Worm (Caenorhabditis elegans) whole organism, late embryonic: ENCODE results near the gene slcf-1.

Experiments used
- C08G9.2 ChIP-seq: sonication (generic microtip); optimal IDR thresholded peaks from 2 replicates; lab custom pipeline; 2016; ENCODE audit warnings: mild to moderate bottlenecking, missing genetic modification characterization, moderate library complexity, missing compliant biosample characterization
- ahr-1 ChIP-seq: sonication (generic microtip); optimal IDR thresholded peaks from 2 replicates; lab custom pipeline; 2016; ENCODE audit warnings: missing genetic modification characterization, missing compliant biosample characterization
- ama-1 ChIP-seq: fragments of 150-350 bp; optimal IDR thresholded peaks from 2 replicates; lab custom pipeline; 2014
- ceh-6 ChIP-seq: fragments of 200-800 bp; sonication (Bioruptor generic); optimal IDR thresholded peaks from 2 replicates; lab custom pipeline; 2018; ENCODE audit warnings: mild to moderate bottlenecking, missing genetic modification characterization, missing compliant biosample characterization
- elt-2 ChIP-seq: sonication (generic microtip); optimal IDR thresholded peaks from 2 replicates; lab custom pipeline; 2016; ENCODE audit warnings: missing genetic modification reagents, missing genetic modification characterization, missing compliant biosample characterization
- hlh-8 ChIP-seq: sonication (generic microtip); optimal IDR thresholded peaks from 2 replicates; lab custom pipeline; 2016; ENCODE audit warnings: missing genotype, missing genetic modification characterization, missing compliant biosample characterization
- nfya-1 ChIP-seq: sonication (generic microtip); optimal IDR thresholded peaks from 2 replicates; lab custom pipeline; 2017; ENCODE audit warnings: missing genetic modification characterization, mild to moderate bottlenecking, missing compliant biosample characterization, antibody characterized with exemption, moderate library complexity
- ref-2 ChIP-seq: sonication (generic microtip); optimal IDR thresholded peaks from 2 replicates; lab custom pipeline; 2016; ENCODE audit warnings: missing genetic modification characterization, missing compliant biosample characterization
- tbx-2 ChIP-seq: sonication (generic microtip); optimal IDR thresholded peaks from 2 replicates; lab custom pipeline; 2016; ENCODE audit warnings: missing genetic modification characterization, missing compliant biosample characterization
- ttx-3 ChIP-seq: sonication (generic microtip); optimal IDR thresholded peaks from 2 replicates; lab custom pipeline; 2016; ENCODE audit warnings: missing genetic modification reagents, missing genetic modification characterization, missing compliant biosample characterization

DNA sequence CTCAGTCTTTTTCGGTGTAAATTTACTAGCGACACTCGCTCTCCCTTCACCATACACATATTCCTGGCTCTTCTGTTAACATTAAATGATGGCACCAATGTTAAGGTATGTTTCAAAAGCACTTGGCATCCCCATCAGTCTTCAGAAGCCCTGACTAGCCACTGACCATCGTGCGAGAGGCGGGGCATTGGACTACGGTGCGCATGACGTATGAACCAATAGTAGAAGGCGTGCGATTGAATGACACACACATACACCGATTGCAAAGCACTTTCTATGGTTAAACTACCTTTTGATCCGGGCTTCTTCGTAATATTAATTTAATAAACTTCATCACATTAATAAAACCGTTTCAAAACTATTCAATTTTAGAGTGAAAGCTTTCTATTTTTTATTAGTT, 23.9 kb upstream of the slcf-1 start:
- TF ChIP-seq ceh-6 (GFP tag; lab: Kevin White, UChicago) = no peak
- no peak for TF ChIP-seq C08G9.2 (tag; lab: Kevin White, UChicago)
- no peak for TF ChIP-seq ref-2 (tag; lab: Kevin White, UChicago)
- no peak for TF ChIP-seq hlh-8
- TF ChIP-seq elt-2 (tag; lab: Kevin White, UChicago) = no peak
- no peak for TF ChIP-seq ttx-3
- no peak for TF ChIP-seq ahr-1 (tag; lab: Kevin White, UChicago)
- TF ChIP-seq tbx-2 (tag; lab: Kevin White, UChicago) = no peak
- no peak for TF ChIP-seq ama-1
- peak; percentile 80 for TF ChIP-seq nfya-1 (tag; lab: Kevin White, UChicago)
